Worm (Caenorhabditis elegans) whole organism, L3 larva: ENCODE results near the gene pwp-1.

ENCODE experiments used
- elt-3 ChIP-seq, 3 experiments: fragments of 150-350 bp in 1 of 3; sonication (generic microtip) in 2 of 3; optimal IDR thresholded peaks; 2 replicates in 2 of 3; 4 replicates in 1 of 3; lab custom pipeline; 2014 to 2017; ENCODE audit warnings: missing biosample characterization in 3 of 3, missing genetic modification characterization in 3 of 3
- nhr-77 ChIP-seq: fragments of 150-350 bp; optimal IDR thresholded peaks from 2 replicates; lab custom pipeline; 2014; ENCODE audit warnings: missing biosample characterization, missing genetic modification characterization
- unc-39 ChIP-seq: sonication (generic microtip); optimal IDR thresholded peaks from 4 replicates; lab custom pipeline; 2017; ENCODE audit warnings: missing biosample characterization, missing genetic modification characterization

DNA sequence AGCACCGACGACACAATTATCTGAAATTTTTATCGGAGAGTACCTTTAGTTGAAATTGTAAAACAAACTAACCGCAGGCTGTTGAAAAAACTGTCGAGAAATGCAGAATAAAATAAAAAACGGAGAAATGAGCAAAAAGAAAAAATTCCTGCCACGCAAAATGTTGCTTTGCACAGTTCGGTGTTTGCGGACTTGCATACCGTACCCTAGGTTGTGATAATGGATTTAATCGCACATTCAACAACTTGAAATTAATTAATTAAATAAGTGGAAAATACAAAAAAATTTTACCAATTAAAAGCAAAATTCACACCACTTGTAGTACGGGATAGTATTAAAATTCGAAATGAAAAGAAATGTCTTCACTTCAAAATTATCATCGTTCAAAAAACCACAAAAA, 5.0 kb downstream of the pwp-1 start:
- TF ChIP-seq nhr-77, result no peak
- TF ChIP-seq unc-39 (tag; lab: Kevin White, UChicago), result no peak
- TF ChIP-seq elt-3 (tag; optimal IDR thresholded peaks at IDR 0.05; lab: Kevin White, UChicago), result no peak
